Fruit fly (Drosophila melanogaster): ENCODE measurements around the gene Taf2.

dm6 chr3L:9863656-9864055 lies 24.8 kb downstream of the Taf2 start:
- TF ChIP-seq Gug (GFP tag; IDR thresholded peaks at IDR 0.05) (no peak), CG34406 (GFP tag; optimal IDR thresholded peaks at IDR 0.05) (no peak), acj6 (GFP tag; optimal IDR thresholded peaks at IDR 0.05) (no peak)
